Fruit fly (Drosophila melanogaster): ENCODE data around the gene CG31787.

CG31787 gene

DNA sequence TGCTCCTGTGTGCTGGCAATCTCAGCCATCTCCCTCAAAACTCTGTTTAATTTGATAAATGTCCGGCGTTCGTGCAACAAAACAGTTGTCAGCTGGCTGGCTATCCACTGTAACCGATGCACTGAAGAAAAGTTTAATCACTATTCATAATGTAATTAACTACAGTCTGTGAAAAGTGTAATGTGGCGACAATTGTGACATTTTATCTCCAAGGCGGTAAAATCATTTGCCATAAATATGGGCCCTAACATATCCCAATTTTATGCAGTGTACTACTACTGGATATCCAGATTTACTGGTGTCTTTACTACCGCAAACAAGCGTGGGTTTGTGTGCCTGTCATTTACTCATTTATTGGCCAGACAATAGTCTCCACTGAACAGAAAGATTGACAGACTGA is 43.2 kb upstream of the CG31787 start (continued):
- TF ChIP-seq CG14667 (GFP tag; IDR thresholded peaks at IDR 0.05) = no peak; the same call in 1 of the 2 replicates
- TF ChIP-seq CG18262 (tag; optimal IDR thresholded peaks at IDR 0.05) = peak; percentile 32
- peak; percentile 21 for TF ChIP-seq shn (GFP tag; optimal IDR thresholded peaks at IDR 0.05)
- TF ChIP-seq CG13123 (GFP tag; optimal IDR thresholded peaks at IDR 0.05) = no peak
- TF ChIP-seq Gsc (GFP tag; IDR thresholded peaks at IDR 0.05) = no peak
- no peak for TF ChIP-seq eyg (GFP tag; optimal IDR thresholded peaks at IDR 0.05)
- peak; percentile 14 for TF ChIP-seq Dip3 (GFP tag; optimal IDR thresholded peaks at IDR 0.05)
- TF ChIP-seq gt (GFP tag; IDR thresholded peaks at IDR 0.05) = no peak
- no peak for TF ChIP-seq CG13624 (GFP tag; optimal IDR thresholded peaks at IDR 0.05)
- TF ChIP-seq eve (GFP tag; optimal IDR thresholded peaks at IDR 0.05) = peak in 1 of 2 experiments; percentile 30
- TF ChIP-seq CoRest (tag; optimal IDR thresholded peaks at IDR 0.05) = no peak
- no peak for TF ChIP-seq aop (GFP tag; IDR thresholded peaks at IDR 0.05)
- TF ChIP-seq h (optimal IDR thresholded peaks at IDR 0.05) = no peak
- TF ChIP-seq CG31388 (GFP tag; optimal IDR thresholded peaks at IDR 0.05) = no peak
- no peak for TF ChIP-seq D (optimal IDR thresholded peaks at IDR 0.05)
- TF ChIP-seq D (GFP tag; optimal IDR thresholded peaks at IDR 0.05) = peak; percentile 29
- no peak; the same call in 2 of the 3 replicates for TF ChIP-seq CG14050 (GFP tag; IDR thresholded peaks at IDR 0.05)
- TF ChIP-seq CG5953 (GFP tag; IDR thresholded peaks at IDR 0.05) = no peak
- no peak for TF ChIP-seq CG10431 (GFP tag; optimal IDR thresholded peaks at IDR 0.05)
- no peak for TF ChIP-seq grn (GFP tag; optimal IDR thresholded peaks at IDR 0.05)
- peak; percentile 19 for TF ChIP-seq cwo (GFP tag; optimal IDR thresholded peaks at IDR 0.05)
- no peak for TF ChIP-seq unc-4 (GFP tag; IDR thresholded peaks at IDR 0.05; ENCODE audit: partially characterized antibody)
- TF ChIP-seq ase (GFP tag; IDR thresholded peaks at IDR 0.05) = 0 out of 3 replicates have a peak, but pooled peaks have one; percentile 48
- TF ChIP-seq pros (GFP tag; optimal IDR thresholded peaks at IDR 0.05) = no peak
- TF ChIP-seq Nf-YC (tag; optimal IDR thresholded peaks at IDR 0.05) = no peak
- TF ChIP-seq CG11085 (GFP tag; IDR thresholded peaks at IDR 0.05) = no peak
- TF ChIP-seq CG10959 (GFP tag; IDR thresholded peaks at IDR 0.05) = no peak; the same call in 1 of the 2 replicates
- TF ChIP-seq CG17829 (tag; optimal IDR thresholded peaks at IDR 0.05) = no peak
- no peak for TF ChIP-seq Lim3 (GFP tag; IDR thresholded peaks at IDR 0.05)
- TF ChIP-seq Sry-β (GFP tag; optimal IDR thresholded peaks at IDR 0.05) = no peak
- TF ChIP-seq Optix (GFP tag; IDR thresholded peaks at IDR 0.05) = peak; percentile 43; the same call in 1 of the 3 replicates
- peak; percentile 29; the same call in 1 of the 3 replicates for TF ChIP-seq sr (GFP tag; IDR thresholded peaks at IDR 0.05)
- TF ChIP-seq CG2889 (GFP tag; IDR thresholded peaks at IDR 0.05) = no peak
- TF ChIP-seq amos (GFP tag; IDR thresholded peaks at IDR 0.05; ENCODE audit: partially characterized antibody) = no peak
- no peak for TF ChIP-seq YL-1 (GFP tag; optimal IDR thresholded peaks at IDR 0.05)
- no peak for TF ChIP-seq CG15479 (GFP tag; optimal IDR thresholded peaks at IDR 0.05)
- no peak for TF ChIP-seq fd102C (GFP tag; optimal IDR thresholded peaks at IDR 0.05)
- TF ChIP-seq run (tag; optimal IDR thresholded peaks at IDR 0.05) = no peak
- no peak for TF ChIP-seq mld (GFP tag; IDR thresholded peaks at IDR 0.05; ENCODE audit: partially characterized antibody)
- TF ChIP-seq Dbx (GFP tag; IDR thresholded peaks at IDR 0.05) = no peak
- peak; percentile 45 for TF ChIP-seq Hsf (GFP tag; optimal IDR thresholded peaks at IDR 0.05)
- no peak for TF ChIP-seq Dref (GFP tag; IDR thresholded peaks at IDR 0.05)
- no peak for TF ChIP-seq CG12744 (GFP tag; optimal IDR thresholded peaks at IDR 0.05)
- TF ChIP-seq ems (GFP tag; optimal IDR thresholded peaks at IDR 0.05) = no peak
- TF ChIP-seq CG11560 (tag; IDR thresholded peaks at IDR 0.05) = no peak
- no peak for TF ChIP-seq sd (tag; optimal IDR thresholded peaks at IDR 0.05)
- TF ChIP-seq trem (tag; optimal IDR thresholded peaks at IDR 0.05) = no peak
- TF ChIP-seq CG14710 (tag; optimal IDR thresholded peaks at IDR 0.05) = no peak
- TF ChIP-seq tll (GFP tag; optimal IDR thresholded peaks at IDR 0.05) = no peak
- TF ChIP-seq Scr (GFP tag; IDR thresholded peaks at IDR 0.05; ENCODE audit: partially characterized antibody) = no peak
- no peak for TF ChIP-seq pho (GFP tag; optimal IDR thresholded peaks at IDR 0.05)
- peak; percentile 15 for TF ChIP-seq CG12155 (GFP tag; optimal IDR thresholded peaks at IDR 0.05)

Data from whole organism, embryonic.